Fruit fly (Drosophila melanogaster): Measurements from ENCODE around the gene AdamTS-B.
A peak's percentile ranks its signal among the peaks of the same experiment; 100 is the strongest.

Gene AdamTS-B

DNA sequence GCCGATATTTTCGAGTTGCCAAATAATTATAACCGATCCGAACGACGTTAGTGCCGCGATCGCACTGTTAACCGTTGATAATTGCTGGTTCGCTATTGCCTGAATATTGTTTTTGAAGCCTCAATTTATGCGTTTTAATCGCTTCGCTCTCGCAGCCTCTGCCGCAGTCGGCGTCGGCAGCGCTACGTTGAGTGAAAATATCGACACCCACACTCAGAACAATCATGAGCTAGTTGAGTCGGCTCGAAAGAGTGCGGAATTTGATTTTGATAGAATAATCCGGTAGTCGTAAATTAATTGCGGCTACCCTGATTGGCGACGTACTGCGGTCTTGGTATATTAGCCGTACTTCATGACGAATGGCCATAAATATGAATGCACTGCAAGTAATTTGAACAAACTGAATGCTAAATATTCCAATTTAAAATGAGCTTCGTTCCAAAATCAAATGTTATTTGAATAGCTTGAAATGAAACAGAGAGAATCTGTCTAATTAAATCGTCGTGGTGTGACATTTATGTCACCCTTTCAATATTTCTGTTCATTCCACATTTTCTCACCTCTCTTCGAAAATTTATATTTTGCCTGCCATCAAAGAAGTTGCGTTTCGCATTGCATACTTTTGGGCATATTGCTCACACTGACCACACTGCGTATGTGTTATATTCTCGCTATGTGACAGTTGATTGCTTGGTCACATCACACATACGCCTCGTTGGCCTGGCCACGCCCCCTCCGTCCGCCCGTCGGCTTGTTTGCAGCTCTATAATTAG, 17.3 kb downstream of the AdamTS-B start (continued):
- TF ChIP-seq Med (GFP tag) (peak; percentile 70), ham (GFP tag; IDR thresholded peaks at IDR 0.05) (no peak), Tbp (GFP tag; optimal IDR thresholded peaks at IDR 0.05) (no peak), CG6254 (GFP tag; optimal IDR thresholded peaks at IDR 0.05) (no peak), Fer3 (tag; optimal IDR thresholded peaks at IDR 0.05) (no peak), NFAT (GFP tag; IDR thresholded peaks at IDR 0.05) (no peak), BtbVII (GFP tag; optimal IDR thresholded peaks at IDR 0.05) (no peak), Sry-β (GFP tag; optimal IDR thresholded peaks at IDR 0.05) (no peak), z (GFP tag; IDR thresholded peaks at IDR 0.05) (peak; percentile 83), org-1 (GFP tag; optimal IDR thresholded peaks at IDR 0.05) (no peak), CG12104 (GFP tag; optimal IDR thresholded peaks at IDR 0.05) (no peak), CG18011 (GFP tag; optimal IDR thresholded peaks at IDR 0.05) (no peak), Adf1 (GFP tag; IDR thresholded peaks at IDR 0.05) (peak; percentile 82), zf30C (GFP tag; optimal IDR thresholded peaks at IDR 0.05) (peak; percentile 43), kah (GFP tag; optimal IDR thresholded peaks at IDR 0.05) (no peak), Stat92E (GFP tag; optimal IDR thresholded peaks at IDR 0.05) (no peak), lab (GFP tag; optimal IDR thresholded peaks at IDR 0.05) (peak; percentile 31), btn (GFP tag; optimal IDR thresholded peaks at IDR 0.05) (no peak), Dp (GFP tag; optimal IDR thresholded peaks at IDR 0.05) (no peak), Abd-B (GFP tag; optimal IDR thresholded peaks at IDR 0.05) (no peak), CG15269 (tag; optimal IDR thresholded peaks at IDR 0.05) (peak; percentile 19), Mrtf (GFP tag; IDR thresholded peaks at IDR 0.05) (no peak), CG11247 (GFP tag; IDR thresholded peaks at IDR 0.05) (no peak), CG13624 (GFP tag; optimal IDR thresholded peaks at IDR 0.05) (peak; percentile 20), CG14710 (tag; optimal IDR thresholded peaks at IDR 0.05) (no peak), Hey (tag; optimal IDR thresholded peaks at IDR 0.05) (no peak), CTCF (GFP tag; optimal IDR thresholded peaks at IDR 0.05) (peak; percentile 27), ftz-f1 (GFP tag; optimal IDR thresholded peaks at IDR 0.05) (no peak), knrl (GFP tag; IDR thresholded peaks at IDR 0.05; ENCODE audit: partially characterized antibody) (no peak), ssp (GFP tag; IDR thresholded peaks at IDR 0.05) (no peak), CG7963 (GFP tag; IDR thresholded peaks at IDR 0.05; ENCODE audit: partially characterized antibody) (no peak), pum (GFP tag; optimal IDR thresholded peaks at IDR 0.05) (no peak), Sox100B (GFP tag; optimal IDR thresholded peaks at IDR 0.05) (no peak), CG7786 (GFP tag; optimal IDR thresholded peaks at IDR 0.05) (no peak), bbx (GFP tag; IDR thresholded peaks at IDR 0.05; ENCODE audit: partially characterized antibody) (no peak), dm (GFP tag; optimal IDR thresholded peaks at IDR 0.05) (no peak), hbn (GFP tag; IDR thresholded peaks at IDR 0.05; ENCODE audit: partially characterized antibody) (no peak), Oli (tag; optimal IDR thresholded peaks at IDR 0.05) (no peak), so (GFP tag; IDR thresholded peaks at IDR 0.05) (0 out of 3 replicates have a peak, but pooled peaks have one; percentile 30), C15 (GFP tag; IDR thresholded peaks at IDR 0.05) (no peak), CG1529 (GFP tag; optimal IDR thresholded peaks at IDR 0.05) (no peak), CG9215 (GFP tag; IDR thresholded peaks at IDR 0.05) (no peak), CG12659 (GFP tag; optimal IDR thresholded peaks at IDR 0.05) (no peak), Xrp1 (GFP tag; IDR thresholded peaks at IDR 0.05) (peak; percentile 19; the same call in 1 of the 2 replicates), slp2 (GFP tag; optimal IDR thresholded peaks at IDR 0.05) (no peak), CG4730 (GFP tag; IDR thresholded peaks at IDR 0.05) (no peak), CG1792 (GFP tag; optimal IDR thresholded peaks at IDR 0.05) (no peak), Hr51 (GFP tag; optimal IDR thresholded peaks at IDR 0.05) (peak in 1 of 2 experiments; percentile 26), tap (tag; optimal IDR thresholded peaks at IDR 0.05) (no peak), ac (GFP tag; optimal IDR thresholded peaks at IDR 0.05) (no peak)
